Fruit fly (Drosophila melanogaster) whole organism, embryonic: Measurements from ENCODE around the gene loaf.

Source experiments
- Atf6 ChIP-seq: fragments of 200-800 bp; sonication (Bioruptor generic); IDR thresholded peaks from 2 replicates; pipeline ENCODE4 v1.3.6; 2022; ENCODE audit warnings: missing biosample characterization, missing genetic modification characterization
- CG10209 ChIP-seq: fragments of 200-800 bp; sonication (Bioruptor generic); optimal IDR thresholded peaks from 3 replicates; lab custom pipeline; 2017; ENCODE audit warnings: missing biosample characterization, mild to moderate bottlenecking, missing genetic modification characterization, missing genetic modification reagents
- CG10321 ChIP-seq: fragments of 200-800 bp; sonication (Bioruptor generic); IDR thresholded peaks from 2 replicates; pipeline ENCODE4 v1.3.6; 2022; ENCODE audit warnings: missing biosample characterization, missing genetic modification characterization
- CG10543 ChIP-seq: fragments of 200-800 bp; sonication (Bioruptor generic); optimal IDR thresholded peaks from 3 replicates; lab custom pipeline; 2017; ENCODE audit warnings: missing biosample characterization, mild to moderate bottlenecking, missing genetic modification characterization, moderate library complexity
- CG13287 ChIP-seq: fragments of 200-800 bp; sonication (Bioruptor generic); IDR thresholded peaks from 2 replicates; pipeline ENCODE4 v1.3.6; 2022; ENCODE audit warnings: missing biosample characterization, missing genetic modification characterization; ENCODE audit not compliant: partially characterized antibody
- CG15073 ChIP-seq: fragments of 200-800 bp; sonication (Bioruptor generic); optimal IDR thresholded peaks from 2 replicates; lab custom pipeline; 2016; ENCODE audit warnings: missing biosample characterization, missing genetic modification characterization
- CG3065 ChIP-seq: fragments of 200-800 bp; sonication (Bioruptor generic); optimal IDR thresholded peaks from 2 replicates; lab custom pipeline; 2016; ENCODE audit warnings: missing biosample characterization, missing genetic modification characterization
- CG32767 ChIP-seq: fragments of 200-800 bp; sonication (Bioruptor generic); IDR thresholded peaks from 2 replicates; pipeline ENCODE4 v1.3.6; 2022; ENCODE audit warnings: missing biosample characterization, missing genetic modification characterization
- CG34376 ChIP-seq: fragments of 200-800 bp; sonication (Bioruptor generic); optimal IDR thresholded peaks from 2 replicates; lab custom pipeline; 2018; ENCODE audit warnings: missing biosample characterization, mild to moderate bottlenecking, missing genetic modification characterization
- CG4360 ChIP-seq: fragments of 200-800 bp; sonication (Bioruptor generic); IDR thresholded peaks from 2 replicates; pipeline ENCODE4 v1.3.6; 2022; ENCODE audit warnings: missing biosample characterization, missing genetic modification characterization
- CG4854 ChIP-seq: fragments of 200-800 bp; sonication (Bioruptor generic); optimal IDR thresholded peaks from 2 replicates; lab custom pipeline; 2016; ENCODE audit warnings: missing biosample characterization, missing genetic modification characterization, inconsistent platforms
- CG5245 ChIP-seq: fragments of 200-800 bp; sonication (Bioruptor generic); optimal IDR thresholded peaks from 3 replicates; lab custom pipeline; 2016; ENCODE audit warnings: missing biosample characterization, missing genetic modification characterization
- CG6654 ChIP-seq: fragments of 200-800 bp; sonication (Bioruptor generic); optimal IDR thresholded peaks from 2 replicates; lab custom pipeline; 2017; ENCODE audit warnings: missing biosample characterization, mild to moderate bottlenecking, missing genetic modification characterization
- CG6765 ChIP-seq: fragments of 200-800 bp; sonication (Bioruptor generic); optimal IDR thresholded peaks from 3 replicates; lab custom pipeline; 2017; ENCODE audit warnings: missing biosample characterization, mild to moderate bottlenecking, missing genetic modification characterization
- CG6854 ChIP-seq: fragments of 200-800 bp; sonication (Bioruptor generic); optimal IDR thresholded peaks from 3 replicates; lab custom pipeline; 2017; ENCODE audit warnings: missing biosample characterization, mild to moderate bottlenecking, missing genetic modification characterization
- CG7963 ChIP-seq: fragments of 200-800 bp; sonication (Bioruptor generic); IDR thresholded peaks from 3 replicates; pipeline ENCODE4 v1.3.6; 2022; ENCODE audit warnings: missing biosample characterization, missing genetic modification characterization; ENCODE audit not compliant: partially characterized antibody
- CG8290 ChIP-seq, 3 experiments: fragments of 200-800 bp; sonication (Bioruptor generic); optimal IDR thresholded peaks; 2 replicates each; lab custom pipeline; 2016 to 2019; ENCODE audit warnings: missing biosample characterization in 3 of 3, missing genetic modification characterization in 3 of 3, mild to moderate bottlenecking in 2 of 3, moderate library complexity in 1 of 3
- CG9876 ChIP-seq: fragments of 200-800 bp; sonication (Bioruptor generic); optimal IDR thresholded peaks from 2 replicates; lab custom pipeline; 2016; ENCODE audit warnings: missing biosample characterization, missing genetic modification characterization
- Dbx ChIP-seq: fragments of 200-800 bp; sonication (Bioruptor generic); IDR thresholded peaks from 3 replicates; pipeline ENCODE4 v1.3.6; 2022; ENCODE audit warnings: missing biosample characterization, missing genetic modification characterization
- Deaf1 ChIP-seq: fragments of 200-800 bp; optimal IDR thresholded peaks from 3 replicates; lab custom pipeline; 2019; ENCODE audit warnings: missing biosample characterization, mild to moderate bottlenecking, missing genetic modification characterization, moderate library complexity
- Dip2 ChIP-seq: fragments of 200-800 bp; sonication (Bioruptor generic); IDR thresholded peaks from 2 replicates; pipeline ENCODE4 v1.3.6; 2022; ENCODE audit warnings: missing biosample characterization, missing genetic modification characterization
- Fer3 ChIP-seq: fragments of 200-800 bp; sonication (Bioruptor generic); optimal IDR thresholded peaks from 2 replicates; lab custom pipeline; 2018; ENCODE audit warnings: missing biosample characterization, mild to moderate bottlenecking, missing genetic modification characterization, moderate library complexity
- Hey ChIP-seq: fragments of 200-800 bp; sonication (Bioruptor generic); optimal IDR thresholded peaks from 3 replicates; lab custom pipeline; 2018; ENCODE audit warnings: missing biosample characterization, mild to moderate bottlenecking, missing genetic modification characterization
- Hr51 ChIP-seq, 2 experiments: fragments of 200-800 bp; sonication (Bioruptor generic); optimal IDR thresholded peaks; 2 replicates in 1 of 2; 3 replicates in 1 of 2; lab custom pipeline; 2016 to 2018; ENCODE audit warnings: missing biosample characterization in 2 of 2, missing genetic modification characterization in 2 of 2, mild to moderate bottlenecking in 1 of 2, moderate library complexity in 1 of 2
- Hr78 ChIP-seq, 2 experiments: fragments of 200-800 bp in 1 of 2; fragments of >200 bp in 1 of 2; sonication (Bioruptor generic) in 1 of 2; optimal IDR thresholded peaks; 2 replicates each; lab custom pipeline; 2017 to 2019; ENCODE audit warnings: missing biosample characterization in 2 of 2, missing genetic modification characterization in 2 of 2, mild to moderate bottlenecking in 1 of 2, moderate library complexity in 1 of 2
- Lpt ChIP-seq: fragments of >200 bp; optimal IDR thresholded peaks from 2 replicates; lab custom pipeline; 2018; ENCODE audit warnings: missing biosample characterization, missing genetic modification characterization
- Mad ChIP-seq: fragments of 200-800 bp; sonication (Bioruptor generic); optimal IDR thresholded peaks from 2 replicates; lab custom pipeline; 2016; ENCODE audit warnings: missing biosample characterization, missing genetic modification characterization
- Med ChIP-seq: fragments of 200-800 bp; sonication (Bioruptor generic); peaks from one replicate; lab custom pipeline; 2016; ENCODE audit warnings: missing biosample characterization, missing genetic modification characterization, mild to moderate bottlenecking, inconsistent platforms, moderate library complexity
- Nf-YB ChIP-seq: fragments of 200-800 bp; sonication (Bioruptor generic); optimal IDR thresholded peaks from 3 replicates; lab custom pipeline; 2019; ENCODE audit warnings: missing biosample characterization, mild to moderate bottlenecking, missing genetic modification characterization, moderate library complexity
- Rx ChIP-seq: fragments of 200-800 bp; sonication (Bioruptor generic); IDR thresholded peaks from 2 replicates; pipeline ENCODE4 v1.3.6; 2022; ENCODE audit warnings: missing biosample characterization, missing genetic modification characterization
- Sry-β ChIP-seq: fragments of 200-800 bp; sonication (Bioruptor generic); optimal IDR thresholded peaks from 2 replicates; lab custom pipeline; 2018; ENCODE audit warnings: missing biosample characterization, mild to moderate bottlenecking, missing genetic modification characterization, moderate library complexity
- ab ChIP-seq: fragments of 200-800 bp; sonication (Bioruptor generic); optimal IDR thresholded peaks from 2 replicates; lab custom pipeline; 2016; ENCODE audit warnings: missing biosample characterization, missing genetic modification characterization
- cad ChIP-seq: fragments of >200 bp; optimal IDR thresholded peaks from 2 replicates; lab custom pipeline; 2017; ENCODE audit warnings: missing biosample characterization, missing genetic modification characterization
- chif ChIP-seq, 2 experiments: fragments of 200-800 bp; sonication (Bioruptor generic); optimal IDR thresholded peaks; 3 replicates each; lab custom pipeline; 2016; ENCODE audit warnings: missing biosample characterization in 2 of 2, missing genetic modification characterization in 2 of 2
- ci ChIP-seq: fragments of 200-800 bp; sonication (Bioruptor generic); IDR thresholded peaks from 3 replicates; pipeline ENCODE4 v1.3.6; 2022; ENCODE audit warnings: missing biosample characterization, missing genetic modification characterization
- crol ChIP-seq: fragments of 200-800 bp; sonication (Bioruptor generic); IDR thresholded peaks from 2 replicates; pipeline ENCODE4 v1.3.6; 2022; ENCODE audit warnings: missing biosample characterization, missing genetic modification characterization
- crp ChIP-seq, 2 experiments: fragments of 200-800 bp; sonication (Bioruptor generic); optimal IDR thresholded peaks; 2 replicates in 1 of 2; 3 replicates in 1 of 2; lab custom pipeline; 2017; ENCODE audit warnings: missing biosample characterization in 2 of 2, missing genetic modification characterization in 2 of 2, mild to moderate bottlenecking in 1 of 2, moderate library complexity in 1 of 2
- dm ChIP-seq: fragments of 200-800 bp; sonication (Bioruptor generic); optimal IDR thresholded peaks from 3 replicates; lab custom pipeline; 2016; ENCODE audit warnings: missing biosample characterization, missing genetic modification characterization
- fd96Cb ChIP-seq: fragments of 200-800 bp; sonication (Bioruptor generic); optimal IDR thresholded peaks from 2 replicates; lab custom pipeline; 2018; ENCODE audit warnings: missing biosample characterization, mild to moderate bottlenecking, missing genetic modification characterization, moderate library complexity
- gem ChIP-seq: fragments of 200-800 bp; sonication (Bioruptor generic); optimal IDR thresholded peaks from 2 replicates; lab custom pipeline; 2019; ENCODE audit warnings: missing biosample characterization, mild to moderate bottlenecking, missing genetic modification characterization, moderate library complexity
- gsb-n ChIP-seq: fragments of 200-800 bp; sonication (Bioruptor generic); optimal IDR thresholded peaks from 3 replicates; lab custom pipeline; 2018; ENCODE audit warnings: missing biosample characterization, mild to moderate bottlenecking, missing genetic modification characterization
- hth ChIP-seq: fragments of >200 bp; optimal IDR thresholded peaks from 2 replicates; lab custom pipeline; 2017; ENCODE audit warnings: inconsistent platforms
- kay ChIP-seq: fragments of 200-800 bp; sonication (Bioruptor generic); optimal IDR thresholded peaks from 2 replicates; lab custom pipeline; 2016; ENCODE audit warnings: missing biosample characterization, missing genetic modification characterization
- kni ChIP-seq: fragments of 200-800 bp; sonication (Bioruptor generic); optimal IDR thresholded peaks from 3 replicates; lab custom pipeline; 2017; ENCODE audit warnings: mild to moderate bottlenecking, missing biosample characterization, missing genetic modification reagents, missing genetic modification characterization
- otp ChIP-seq: fragments of 200-800 bp; sonication (Bioruptor generic); IDR thresholded peaks from 3 replicates; pipeline ENCODE4, ENCODE4 v1.3.6; 2022; ENCODE audit warnings: missing biosample characterization, missing genetic modification characterization
- pfk ChIP-seq: fragments of 200-800 bp; sonication (Bioruptor generic); optimal IDR thresholded peaks from 2 replicates; lab custom pipeline; 2018; ENCODE audit warnings: missing biosample characterization, mild to moderate bottlenecking, missing genetic modification characterization, moderate library complexity
- sens-2 ChIP-seq: fragments of 200-800 bp; sonication (Bioruptor generic); IDR thresholded peaks from 2 replicates; pipeline ENCODE4 v1.3.6; 2022; ENCODE audit warnings: missing biosample characterization, missing genetic modification characterization
- sim ChIP-seq: fragments of 200-800 bp; sonication (Bioruptor generic); IDR thresholded peaks from 2 replicates; pipeline ENCODE4 v1.3.6; 2022; ENCODE audit warnings: missing biosample characterization, missing genetic modification characterization
- ssp ChIP-seq: fragments of 200-800 bp; sonication (Bioruptor generic); IDR thresholded peaks from 2 replicates; pipeline ENCODE4 v1.3.6; 2022; ENCODE audit warnings: missing biosample characterization, missing genetic modification characterization
- vfl ChIP-seq: fragments of 200-800 bp; sonication (Bioruptor generic); optimal IDR thresholded peaks from 2 replicates; lab custom pipeline; 2016; ENCODE audit warnings: missing biosample characterization, missing genetic modification characterization
- wek ChIP-seq: fragments of 200-800 bp; sonication (Bioruptor generic); optimal IDR thresholded peaks from 3 replicates; lab custom pipeline; 2018; ENCODE audit warnings: missing biosample characterization, mild to moderate bottlenecking, missing genetic modification characterization, moderate library complexity

The loaf gene

DNA sequence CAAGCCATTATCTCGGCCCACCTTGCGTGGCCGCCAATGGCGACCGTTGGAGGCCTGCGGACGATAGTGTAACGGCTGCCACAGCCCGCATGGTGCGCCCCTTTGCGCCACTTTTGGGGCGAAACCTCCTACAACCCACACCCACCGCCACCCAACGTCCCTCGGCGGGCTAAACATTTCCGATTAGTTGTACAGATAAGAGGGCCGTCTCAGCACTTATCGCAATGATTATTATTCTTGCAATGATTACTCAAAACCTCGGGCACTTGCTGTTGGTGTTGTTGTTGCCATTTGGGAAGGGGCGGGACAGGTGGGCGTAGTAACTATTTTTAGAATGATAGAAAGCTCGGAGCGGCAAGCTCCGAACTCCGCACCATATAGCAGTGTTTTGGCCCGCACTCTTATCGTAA is 6.6 kb upstream of the loaf start (continued):
- TF ChIP-seq vfl (GFP tag; lab: Kevin White, UChicago), result no peak
- no peak for TF ChIP-seq CG6854
- no peak for TF ChIP-seq gem (tag; lab: Kevin White, UChicago)
- TF ChIP-seq sens-2 (GFP tag; lab: Robert Waterston, UW), result no peak
- TF ChIP-seq dm, result no peak
- no peak for TF ChIP-seq CG9876 (GFP tag; lab: Kevin White, UChicago)
- TF ChIP-seq CG32767 (GFP tag; lab: Robert Waterston, UW), result no peak
- no peak for TF ChIP-seq hth (lab: Kevin White, UChicago)
- TF ChIP-seq wek, result peak; percentile 10
- TF ChIP-seq CG3065 (GFP tag; lab: Kevin White, UChicago), result peak; percentile 55
- TF ChIP-seq CG13287 (GFP tag; lab: Robert Waterston, UW), result peak; percentile 16; the same call in 1 of the 2 replicates
- no peak for TF ChIP-seq pfk (GFP tag; lab: Kevin White, UChicago)
- TF ChIP-seq Sry-β (GFP tag; lab: Kevin White, UChicago), result no peak
- TF ChIP-seq CG10543 (GFP tag; lab: Kevin White, UChicago), result peak; percentile 89
- 0 out of 2 replicates have a peak, but pooled peaks have one; percentile 12 for TF ChIP-seq Atf6 (GFP tag; lab: Robert Waterston, UW)
- TF ChIP-seq Med, result peak; percentile 88
- peak; percentile 25; the same call in 1 of the 2 replicates for TF ChIP-seq CG4360 (GFP tag; lab: Robert Waterston, UW)
- peak; percentile 40; the same call in 1 of the 3 replicates for TF ChIP-seq ci (GFP tag; lab: Robert Waterston, UW)
- TF ChIP-seq crol (GFP tag; lab: Robert Waterston, UW), result peak; percentile 95
- TF ChIP-seq kay (GFP tag; lab: Kevin White, UChicago), result peak; percentile 20
- peak; percentile 26 for TF ChIP-seq CG6765 (GFP tag; lab: Kevin White, UChicago)
- no peak for TF ChIP-seq chif (GFP tag; optimal IDR thresholded peaks at IDR 0.05; lab: Kevin White, UChicago)
- peak; percentile 69 for TF ChIP-seq Hey (tag; lab: Kevin White, UChicago)
- 0 out of 3 replicates have a peak, but pooled peaks have one; percentile 25 for TF ChIP-seq otp (GFP tag; lab: Robert Waterston, UW)
- TF ChIP-seq CG15073 (GFP tag; lab: Kevin White, UChicago), result no peak
- TF ChIP-seq Rx (GFP tag; lab: Robert Waterston, UW), result no peak
- TF ChIP-seq gsb-n (tag; lab: Kevin White, UChicago), result no peak
- TF ChIP-seq cad, result no peak
- no peak for TF ChIP-seq CG10321 (GFP tag; lab: Robert Waterston, UW)
- no peak for TF ChIP-seq ssp (GFP tag; lab: Robert Waterston, UW)
- TF ChIP-seq CG34376 (GFP tag; lab: Kevin White, UChicago), result peak; percentile 83
- TF ChIP-seq CG4854 (GFP tag; lab: Kevin White, UChicago), result no peak
- TF ChIP-seq kni, result no peak
- no peak for TF ChIP-seq sim (GFP tag; lab: Robert Waterston, UW)
- TF ChIP-seq CG5245 (GFP tag; lab: Kevin White, UChicago), result no peak
- TF ChIP-seq Fer3 (tag; lab: Kevin White, UChicago), result no peak
- no peak for TF ChIP-seq crp (GFP tag; optimal IDR thresholded peaks at IDR 0.05; lab: Kevin White, UChicago)
- TF ChIP-seq Mad (GFP tag; lab: Kevin White, UChicago), result no peak
- no peak for TF ChIP-seq CG10209 (GFP tag; lab: Kevin White, UChicago)
- TF ChIP-seq Hr78 (GFP tag; optimal IDR thresholded peaks at IDR 0.05; lab: Kevin White, UChicago), result no peak
- no peak for TF ChIP-seq CG8290 (GFP tag; optimal IDR thresholded peaks at IDR 0.05; lab: Kevin White, UChicago)
- peak in 1 of 2 experiments; percentile 52 for TF ChIP-seq CG8290 (tag; optimal IDR thresholded peaks at IDR 0.05; lab: Kevin White, UChicago)
- peak; percentile 65 for TF ChIP-seq Nf-YB (GFP tag; lab: Kevin White, UChicago)
- no peak for TF ChIP-seq CG6654
- no peak for TF ChIP-seq ab (GFP tag; lab: Kevin White, UChicago)
- TF ChIP-seq Dbx (GFP tag; lab: Robert Waterston, UW), result no peak
- TF ChIP-seq Dip2 (GFP tag; lab: Robert Waterston, UW), result no peak
- TF ChIP-seq Deaf1, result no peak
- no peak for TF ChIP-seq fd96Cb (tag; lab: Kevin White, UChicago)
- no peak for TF ChIP-seq Lpt
- TF ChIP-seq Hr51 (GFP tag; optimal IDR thresholded peaks at IDR 0.05; lab: Kevin White, UChicago), result no peak
- no peak for TF ChIP-seq CG7963
